Worm (Caenorhabditis elegans) whole organism, midembryonic: ENCODE results near the gene F02D8.1.

Experiments used
- T22C8.4 ChIP-seq: fragments of 200-800 bp; sonication (Bioruptor generic); IDR thresholded peaks from 2 replicates; pipeline ENCODE4 v1.3.6; 2022; ENCODE audit warnings: missing genetic modification characterization, missing compliant biosample characterization
- cog-1 ChIP-seq: sonication (generic microtip); optimal IDR thresholded peaks from 2 replicates; lab custom pipeline; 2016; ENCODE audit warnings: missing genetic modification characterization, missing compliant biosample characterization
- flt-1 ChIP-seq: fragments of 200-800 bp; sonication (Bioruptor generic); IDR thresholded peaks from 2 replicates; pipeline ENCODE4 v1.3.6; 2022; ENCODE audit warnings: missing genetic modification characterization, missing compliant biosample characterization
- klf-2 ChIP-seq: fragments of 200-800 bp; sonication (Bioruptor generic); conservative IDR thresholded peaks from 2 replicates; pipeline ENCODE4 v1.3.6; 2022; ENCODE audit warnings: missing genetic modification reagents, missing genetic modification characterization, missing compliant biosample characterization
- med-1 ChIP-seq: sonication (generic microtip); optimal IDR thresholded peaks from 2 replicates; lab custom pipeline; 2017; ENCODE audit warnings: missing genetic modification characterization, mild to moderate bottlenecking, missing compliant biosample characterization, antibody characterized with exemption, missing genetic modification reagents; ENCODE audit not compliant: insufficient read depth
- ref-1 ChIP-seq: fragments of 200-800 bp; sonication (Bioruptor generic); conservative IDR thresholded peaks from 2 replicates; pipeline ENCODE4 v1.3.6; 2022; ENCODE audit warnings: missing genetic modification reagents, missing genetic modification characterization, missing compliant biosample characterization
- tab-1 ChIP-seq: fragments of 200-800 bp; sonication (Bioruptor generic); IDR thresholded peaks from 2 replicates; pipeline ENCODE4 v1.3.6; 2022; ENCODE audit warnings: missing genetic modification characterization, missing compliant biosample characterization
- ztf-23 ChIP-seq: fragments of 200-800 bp; sonication (Bioruptor generic); IDR thresholded peaks from 2 replicates; pipeline ENCODE4 v1.3.6; 2022; ENCODE audit warnings: missing genetic modification reagents, missing genetic modification characterization, missing compliant biosample characterization
- ztf-29 ChIP-seq: fragments of 200-800 bp; sonication (Bioruptor generic); IDR thresholded peaks from 2 replicates; pipeline ENCODE4 v1.3.6; 2022; ENCODE audit warnings: missing genetic modification reagents, missing genetic modification characterization, missing compliant biosample characterization

Gene F02D8.1

DNA sequence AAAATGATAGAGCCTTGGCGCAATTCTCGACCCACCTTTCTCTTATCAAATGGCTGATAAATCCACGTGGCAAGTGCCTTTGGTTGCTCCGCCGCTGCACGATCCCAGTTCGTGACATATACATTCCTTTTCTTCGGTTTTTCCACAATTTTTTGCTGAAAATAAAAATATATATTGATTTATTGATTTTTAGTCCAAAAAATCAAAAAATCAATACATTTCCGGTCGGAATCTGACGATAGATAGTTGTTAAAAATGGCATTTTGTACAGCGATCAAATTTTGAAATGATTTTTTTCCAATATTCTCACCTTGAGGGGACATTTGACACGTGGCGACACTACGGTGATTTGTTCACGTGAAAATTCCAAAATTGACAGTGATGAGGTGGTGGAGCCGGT is 34.7 kb downstream of the F02D8.1 start:
- no peak for TF ChIP-seq med-1 (GFP tag; lab: Kevin White, UChicago)
- no peak for TF ChIP-seq tab-1 (GFP tag; lab: Robert Waterston, UW)
- TF ChIP-seq ztf-29 (GFP tag; lab: Robert Waterston, UW): no peak
- TF ChIP-seq ref-1: no peak
- no peak for TF ChIP-seq ztf-23 (GFP tag; lab: Robert Waterston, UW)
- TF ChIP-seq klf-2 (GFP tag; lab: Robert Waterston, UW): no peak

DNA sequence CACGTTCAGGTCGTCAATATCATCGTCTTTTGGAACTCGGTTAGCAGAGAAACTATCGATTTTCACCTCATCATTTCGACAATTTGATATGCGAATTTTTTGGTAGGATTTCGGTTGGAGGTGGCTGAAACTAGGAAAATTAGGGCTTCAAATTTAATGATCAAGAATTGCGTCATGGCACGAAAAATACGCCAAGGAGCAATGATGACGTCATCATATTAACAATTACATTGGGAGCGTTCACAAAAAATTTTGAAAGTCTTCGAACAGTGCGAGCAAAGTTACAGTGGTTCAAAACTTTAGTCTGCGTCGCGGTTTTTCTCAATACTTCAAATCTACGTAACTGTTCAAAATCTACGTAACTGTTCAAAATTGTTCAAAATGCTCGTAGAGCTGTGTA is 35.6 kb downstream of the F02D8.1 start:
- TF ChIP-seq med-1 (GFP tag; lab: Kevin White, UChicago) (no peak), cog-1 (tag; lab: Kevin White, UChicago) (no peak), ztf-23 (GFP tag; lab: Robert Waterston, UW) (no peak), tab-1 (GFP tag; lab: Robert Waterston, UW) (no peak), T22C8.4 (GFP tag; lab: Robert Waterston, UW) (no peak), ref-1 (no peak), klf-2 (GFP tag; lab: Robert Waterston, UW) (no peak), ztf-29 (GFP tag; lab: Robert Waterston, UW) (no peak), flt-1 (GFP tag; lab: Robert Waterston, UW) (no peak)

DNA sequence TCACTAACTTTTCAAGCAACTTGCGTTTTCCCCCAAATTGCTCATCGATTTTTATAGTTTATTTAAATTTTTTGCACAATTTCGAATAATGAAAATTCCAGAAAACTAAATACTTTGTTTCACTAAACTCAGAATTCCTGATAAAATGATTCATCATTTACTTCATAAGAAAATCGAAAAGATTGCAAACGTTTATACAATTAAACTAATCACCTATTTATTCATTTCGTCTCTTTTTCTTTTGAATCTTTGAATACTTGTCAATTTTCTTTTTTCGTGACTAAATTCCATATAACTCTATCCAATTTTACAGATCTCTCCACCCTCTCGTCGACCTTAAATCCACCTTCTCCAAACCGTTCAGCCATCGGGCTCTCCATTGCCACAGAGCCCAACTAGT is 41.9 kb downstream of the F02D8.1 start, which contains the start of gene C30G7.2:
C30G7.2 (plus strand) TSS at position 301 of the 400 bp plus-strand sequence.
- TF ChIP-seq T22C8.4 (GFP tag; lab: Robert Waterston, UW): no peak
- TF ChIP-seq tab-1 (GFP tag; lab: Robert Waterston, UW): no peak
- no peak for TF ChIP-seq klf-2 (GFP tag; lab: Robert Waterston, UW)
- no peak for TF ChIP-seq flt-1 (GFP tag; lab: Robert Waterston, UW)
- no peak for TF ChIP-seq cog-1 (tag; lab: Kevin White, UChicago)
- TF ChIP-seq med-1 (GFP tag; lab: Kevin White, UChicago): no peak
- no peak for TF ChIP-seq ztf-23 (GFP tag; lab: Robert Waterston, UW)
- TF ChIP-seq ref-1: no peak
- TF ChIP-seq ztf-29 (GFP tag; lab: Robert Waterston, UW): no peak

DNA sequence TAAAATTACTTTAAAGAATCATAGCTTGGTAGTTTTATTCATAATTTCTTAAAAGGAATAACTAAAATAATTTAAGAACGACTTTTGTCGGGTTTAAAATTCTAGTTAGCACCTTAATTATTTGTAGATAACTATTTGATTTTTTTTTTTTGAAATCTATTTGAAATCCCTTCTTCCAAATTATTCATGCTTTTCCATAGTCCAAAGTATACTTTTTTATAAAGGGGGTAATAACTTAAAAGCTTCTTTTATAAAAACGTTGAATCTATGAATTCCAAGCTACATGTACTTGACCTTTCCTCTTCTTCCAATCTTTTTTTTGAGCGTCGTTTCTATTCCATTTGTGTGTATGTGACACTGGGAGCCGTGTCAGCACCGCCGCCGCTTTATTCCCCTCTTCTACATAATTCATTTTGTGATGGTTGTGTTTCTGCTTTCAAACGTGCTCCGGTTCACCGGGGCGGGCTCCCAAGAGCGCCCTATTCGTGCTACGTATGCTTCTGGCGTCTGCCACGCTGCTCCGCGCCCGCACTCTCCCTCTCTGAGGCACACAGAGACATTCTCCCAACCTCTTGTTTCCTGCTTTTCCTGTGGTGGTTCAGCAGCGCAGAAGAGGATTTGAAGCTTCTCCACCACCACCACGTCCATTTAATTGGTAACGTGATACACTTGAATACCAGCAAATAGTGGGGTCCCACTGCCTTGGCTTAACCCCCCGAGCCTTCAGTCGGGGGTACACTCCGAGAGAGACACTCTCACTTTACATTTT is 44.9 kb downstream of the F02D8.1 start:
- no peak for TF ChIP-seq klf-2 (GFP tag; lab: Robert Waterston, UW)
- no peak for TF ChIP-seq med-1 (GFP tag; lab: Kevin White, UChicago)
- no peak for TF ChIP-seq tab-1 (GFP tag; lab: Robert Waterston, UW)
- TF ChIP-seq ztf-23 (GFP tag; lab: Robert Waterston, UW): no peak
- TF ChIP-seq cog-1 (tag; lab: Kevin White, UChicago): no peak
- TF ChIP-seq ref-1: no peak
- no peak for TF ChIP-seq ztf-29 (GFP tag; lab: Robert Waterston, UW)
- TF ChIP-seq flt-1 (GFP tag; lab: Robert Waterston, UW): no peak
- no peak for TF ChIP-seq T22C8.4 (GFP tag; lab: Robert Waterston, UW)

DNA sequence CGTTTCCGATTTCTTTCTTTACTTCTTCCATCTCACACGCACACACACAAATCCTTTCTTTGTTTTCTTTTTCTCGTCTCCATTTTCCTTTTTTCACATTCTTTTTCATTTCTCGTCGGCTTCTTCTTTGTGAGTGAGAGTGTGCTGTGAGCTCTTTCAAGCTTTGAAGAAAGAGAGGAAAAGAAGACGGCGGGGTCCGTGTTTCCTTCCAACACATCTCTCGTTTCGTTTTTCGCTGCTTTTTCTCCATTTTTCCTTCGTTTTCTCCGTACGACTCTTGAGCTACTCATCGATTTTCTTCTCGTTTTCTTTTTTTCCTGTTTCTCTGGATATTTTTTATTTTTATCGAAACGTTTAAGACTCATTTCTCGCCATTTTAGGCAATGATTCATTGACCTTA is 48.3 kb downstream of the F02D8.1 start:
- no peak for TF ChIP-seq tab-1 (GFP tag; lab: Robert Waterston, UW)
- TF ChIP-seq ref-1: no peak
- TF ChIP-seq ztf-23 (GFP tag; lab: Robert Waterston, UW): no peak
- no peak for TF ChIP-seq cog-1 (tag; lab: Kevin White, UChicago)
- no peak for TF ChIP-seq klf-2 (GFP tag; lab: Robert Waterston, UW)
- TF ChIP-seq ztf-29 (GFP tag; lab: Robert Waterston, UW): no peak
- no peak for TF ChIP-seq med-1 (GFP tag; lab: Kevin White, UChicago)
- no peak for TF ChIP-seq flt-1 (GFP tag; lab: Robert Waterston, UW)
- TF ChIP-seq T22C8.4 (GFP tag; lab: Robert Waterston, UW): no peak

DNA sequence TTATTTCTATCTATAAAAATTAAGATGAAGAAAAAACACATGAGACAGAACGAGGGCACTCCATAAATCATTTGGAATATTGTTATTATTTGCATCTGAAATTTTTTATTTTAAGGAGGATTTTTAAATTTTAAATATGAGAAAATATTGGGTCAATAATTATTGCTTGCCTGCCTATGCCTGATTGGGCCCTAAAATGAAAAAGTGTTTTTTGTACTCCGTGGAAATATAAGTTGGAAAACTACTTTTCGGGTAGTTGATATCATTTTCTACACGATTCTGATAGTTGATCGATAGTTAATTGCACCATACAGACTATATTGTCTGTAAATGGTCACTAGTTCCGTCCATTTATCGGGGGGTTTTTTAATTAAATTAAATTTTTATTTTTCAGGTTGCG is 50.3 kb downstream of the F02D8.1 start, which contains the start of gene srg-55:
srg-55 (minus strand) TSS at position 101 of the 400 bp plus-strand sequence.
- no peak for TF ChIP-seq T22C8.4 (GFP tag; lab: Robert Waterston, UW)
- TF ChIP-seq flt-1 (GFP tag; lab: Robert Waterston, UW): no peak
- TF ChIP-seq tab-1 (GFP tag; lab: Robert Waterston, UW): no peak

DNA sequence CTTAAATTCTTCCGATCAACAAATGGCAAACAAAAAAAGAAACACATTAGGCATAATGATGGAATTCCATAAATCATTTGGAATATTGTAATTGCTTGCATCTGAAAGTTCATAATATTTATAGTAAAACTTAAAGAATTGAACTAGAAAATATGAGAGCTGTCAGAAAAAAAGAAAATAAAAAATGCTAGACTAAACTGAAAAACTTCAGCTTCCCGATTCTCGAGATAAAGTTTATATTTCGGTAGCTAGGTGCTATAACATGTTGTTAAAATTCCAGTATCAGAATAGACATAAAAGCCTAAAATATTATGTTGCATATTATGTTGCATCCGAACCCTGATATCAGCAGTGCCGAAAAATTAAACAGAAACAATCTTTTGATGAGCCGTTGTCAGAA is 54.4 kb downstream of the F02D8.1 start, which contains the start of gene srg-54:
srg-54 (minus strand) TSS at position 101 of the 400 bp plus-strand sequence.
- TF ChIP-seq ref-1 (no peak), T22C8.4 (GFP tag; lab: Robert Waterston, UW) (no peak), tab-1 (GFP tag; lab: Robert Waterston, UW) (no peak), ztf-29 (GFP tag; lab: Robert Waterston, UW) (no peak), cog-1 (tag; lab: Kevin White, UChicago) (no peak), ztf-23 (GFP tag; lab: Robert Waterston, UW) (no peak), flt-1 (GFP tag; lab: Robert Waterston, UW) (no peak), med-1 (GFP tag; lab: Kevin White, UChicago) (no peak), klf-2 (GFP tag; lab: Robert Waterston, UW) (no peak)
